Fruit fly (Drosophila melanogaster) whole organism, pupa: Measurements from ENCODE around the gene drl.

ENCODE experiments used
- CG12605 ChIP-seq: fragments of 200-800 bp; sonication (Bioruptor generic); IDR thresholded peaks from 2 replicates; pipeline ENCODE4 v1.3.6; 2022; ENCODE audit warnings: missing biosample characterization, missing genetic modification characterization
- CG13204 ChIP-seq: fragments of 200-800 bp; sonication (Bioruptor generic); optimal IDR thresholded peaks from 2 replicates; lab custom pipeline; 2018; ENCODE audit warnings: missing biosample characterization, mild to moderate bottlenecking, missing genetic modification characterization, moderate library complexity
- CG14655 ChIP-seq: fragments of 200-800 bp; sonication (Bioruptor generic); optimal IDR thresholded peaks from 3 replicates; lab custom pipeline; 2017; ENCODE audit warnings: mild to moderate bottlenecking, missing biosample characterization, missing genetic modification reagents, missing genetic modification characterization
- CG15710 ChIP-seq: fragments of 200-800 bp; sonication (Bioruptor generic); optimal IDR thresholded peaks from 2 replicates; lab custom pipeline; 2018; ENCODE audit warnings: missing biosample characterization, mild to moderate bottlenecking, missing genetic modification characterization, moderate library complexity
- CG32121 ChIP-seq: fragments of 200-800 bp; sonication (Bioruptor generic); IDR thresholded peaks from 2 replicates; pipeline ENCODE4 v1.3.6; 2022; ENCODE audit warnings: missing biosample characterization, missing genetic modification characterization
- EcR ChIP-seq: fragments of 200-800 bp; sonication (Bioruptor generic); optimal IDR thresholded peaks from 3 replicates; lab custom pipeline; 2019; ENCODE audit warnings: missing biosample characterization, missing genetic modification characterization, mild to moderate bottlenecking, moderate library complexity, missing genetic modification reagents
- fd96Ca ChIP-seq: fragments of 200-800 bp; sonication (Bioruptor generic); IDR thresholded peaks from 3 replicates; pipeline ENCODE4 v1.3.6; 2022; ENCODE audit warnings: missing biosample characterization, missing genetic modification characterization
- gl ChIP-seq: fragments of 200-800 bp; sonication (Bioruptor generic); optimal IDR thresholded peaks from 2 replicates; lab custom pipeline; 2018; ENCODE audit warnings: missing biosample characterization, mild to moderate bottlenecking, missing genetic modification characterization
- rn ChIP-seq: fragments of 200-800 bp; sonication (Bioruptor generic); IDR thresholded peaks from 2 replicates; pipeline ENCODE4 v1.3.6; 2022; ENCODE audit warnings: missing biosample characterization, missing genetic modification characterization

DNA sequence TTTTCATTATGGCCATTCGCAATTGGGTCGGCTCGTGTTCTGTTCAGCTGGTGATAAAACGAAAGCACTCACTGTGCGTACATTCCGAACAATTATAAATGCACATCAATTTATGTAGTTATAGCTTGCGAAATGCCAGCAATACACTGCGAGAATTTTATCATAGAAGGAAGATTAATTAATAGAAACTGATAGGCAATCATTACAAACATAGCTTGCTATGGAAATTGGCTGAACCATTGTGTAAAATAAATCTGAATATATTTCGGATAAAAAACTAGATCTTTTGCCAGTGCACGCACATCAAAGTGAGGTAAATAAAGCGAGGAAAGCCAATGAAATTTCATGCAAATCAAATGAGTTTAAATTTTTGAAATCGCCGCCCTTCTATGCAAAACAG is 48.5 kb downstream of the drl start:
- TF ChIP-seq CG14655 (GFP tag; lab: Kevin White, UChicago) (peak; percentile 2), EcR (GFP tag; lab: Kevin White, UChicago) (no peak), gl (tag; lab: Kevin White, UChicago) (no peak), CG13204 (no peak), CG15710 (no peak), rn (GFP tag; lab: Robert Waterston, UW) (no peak), CG12605 (no peak), CG32121 (GFP tag; lab: Robert Waterston, UW) (no peak), fd96Ca (peak; percentile 48; the same call in 1 of the 3 replicates)
